Worm (Caenorhabditis elegans) whole organism, early embryonic: ENCODE data around the gene F38E11.6.
A peak's percentile ranks its signal among the peaks of the same experiment; 100 is the strongest.

Experiments used
- B0310.2 ChIP-seq: sonication (generic microtip); optimal IDR thresholded peaks from 2 replicates; lab custom pipeline; 2016; ENCODE audit warnings: mild to moderate bottlenecking, missing genetic modification characterization, missing compliant biosample characterization
- F13C5.2 ChIP-seq: sonication (generic microtip); optimal IDR thresholded peaks from 2 replicates; lab custom pipeline; 2017; ENCODE audit warnings: mild to moderate bottlenecking, missing genetic modification characterization, inconsistent platforms, missing compliant biosample characterization
- aly-1 ChIP-seq: sonication (generic microtip); optimal IDR thresholded peaks from 2 replicates; lab custom pipeline; 2016; ENCODE audit warnings: missing genetic modification characterization, missing compliant biosample characterization
- ama-1 ChIP-seq: fragments of 150-350 bp; optimal IDR thresholded peaks from 2 replicates; lab custom pipeline; 2014
- ceh-13 ChIP-seq: fragments of 200-800 bp; sonication (Bioruptor generic); optimal IDR thresholded peaks from 2 replicates; lab custom pipeline; 2018; ENCODE audit warnings: mild to moderate bottlenecking, missing genetic modification characterization, missing compliant biosample characterization
- ceh-36 ChIP-seq: sonication (generic microtip); optimal IDR thresholded peaks from 2 replicates; lab custom pipeline; 2016; ENCODE audit warnings: missing genetic modification characterization, inconsistent platforms, missing compliant biosample characterization
- ets-7 ChIP-seq: sonication (generic microtip); optimal IDR thresholded peaks from 2 replicates; lab custom pipeline; 2016; ENCODE audit warnings: missing genotype, missing genetic modification characterization, missing compliant biosample characterization
- flt-1 ChIP-seq: fragments of 200-800 bp; sonication (Bioruptor generic); IDR thresholded peaks from 2 replicates; pipeline ENCODE4 v1.3.6; 2022; ENCODE audit warnings: missing genetic modification characterization, missing compliant biosample characterization
- hmbx-1 ChIP-seq: sonication (generic microtip); optimal IDR thresholded peaks from 2 replicates; lab custom pipeline; 2016; ENCODE audit warnings: mild to moderate bottlenecking, missing genetic modification characterization, missing compliant biosample characterization
- hmg-4 ChIP-seq: fragments of 200-800 bp; sonication (Bioruptor generic); optimal IDR thresholded peaks from 2 replicates; lab custom pipeline; 2018; ENCODE audit warnings: mild to moderate bottlenecking, missing genetic modification characterization, missing compliant biosample characterization
- hnd-1 ChIP-seq: sonication (generic microtip); optimal IDR thresholded peaks from 2 replicates; lab custom pipeline; 2016; ENCODE audit warnings: missing genetic modification characterization, missing compliant biosample characterization
- pes-1 ChIP-seq: fragments of 200-800 bp; sonication (Bioruptor generic); IDR thresholded peaks from 2 replicates; pipeline ENCODE4 v1.3.6; 2022; ENCODE audit warnings: missing genetic modification reagents, missing genetic modification characterization, missing compliant biosample characterization
- scrt-1 ChIP-seq: fragments of 200-800 bp; sonication (Bioruptor generic); IDR thresholded peaks from 2 replicates; pipeline ENCODE4 v1.3.6; 2022; ENCODE audit warnings: missing genetic modification characterization, missing compliant biosample characterization
- sea-1 ChIP-seq: fragments of 200-800 bp; sonication (Bioruptor generic); conservative IDR thresholded peaks from 2 replicates; pipeline ENCODE4 v1.3.6; 2022; ENCODE audit warnings: missing genetic modification characterization, missing compliant biosample characterization
- tbx-11 ChIP-seq: fragments of 200-800 bp; sonication (Bioruptor generic); IDR thresholded peaks from 2 replicates; pipeline ENCODE4 v1.3.6; 2022; ENCODE audit warnings: missing genetic modification characterization, missing compliant biosample characterization
- tbx-37 ChIP-seq: fragments of 200-800 bp; sonication (Bioruptor generic); conservative IDR thresholded peaks from 2 replicates; pipeline ENCODE4 v1.3.6; 2022; ENCODE audit warnings: missing genetic modification reagents, missing genetic modification characterization, missing compliant biosample characterization
- tra-4 ChIP-seq: sonication (generic microtip); optimal IDR thresholded peaks from 2 replicates; lab custom pipeline; 2017; ENCODE audit warnings: missing genetic modification characterization, missing compliant biosample characterization

F38E11.6 gene

ce11 chrIV:9442106-9442532, 25.2 kb downstream of the F38E11.6 start:
- TF ChIP-seq tbx-11 (GFP tag; lab: Robert Waterston, UW) (no peak), ceh-13 (no peak), hnd-1 (tag; lab: Kevin White, UChicago) (no peak), pes-1 (GFP tag; lab: Robert Waterston, UW) (no peak), tbx-37 (GFP tag; lab: Robert Waterston, UW) (no peak), flt-1 (no peak), aly-1 (tag; lab: Kevin White, UChicago) (no peak), tra-4 (tag; lab: Kevin White, UChicago) (no peak), ama-1 (no peak), F13C5.2 (tag; lab: Kevin White, UChicago) (no peak), hmg-4 (no peak), ets-7 (tag; lab: Kevin White, UChicago) (no peak), scrt-1 (no peak), ceh-36 (tag; lab: Kevin White, UChicago) (no peak), B0310.2 (tag; lab: Kevin White, UChicago) (no peak)

- TF ChIP-seq hmg-4, result no peak
- no peak for TF ChIP-seq ceh-36 (tag; lab: Kevin White, UChicago)
- no peak for TF ChIP-seq hnd-1 (tag; lab: Kevin White, UChicago)
- TF ChIP-seq ets-7 (tag; lab: Kevin White, UChicago), result no peak
- TF ChIP-seq flt-1, result no peak
- TF ChIP-seq ceh-13, result no peak
- no peak for TF ChIP-seq F13C5.2 (tag; lab: Kevin White, UChicago)
- no peak for TF ChIP-seq tra-4 (tag; lab: Kevin White, UChicago)
- no peak for TF ChIP-seq ama-1
Observed at ce11 chrIV:9441391-9441790, 25.9 kb downstream of the F38E11.6 start.

- TF ChIP-seq F13C5.2 (tag; lab: Kevin White, UChicago) (no peak), sea-1 (GFP tag; lab: Robert Waterston, UW) (no peak), aly-1 (tag; lab: Kevin White, UChicago) (peak; percentile 18), pes-1 (GFP tag; lab: Robert Waterston, UW) (no peak), ets-7 (tag; lab: Kevin White, UChicago) (no peak), hnd-1 (tag; lab: Kevin White, UChicago) (no peak), flt-1 (no peak)
Observed at ce11 chrIV:9440880-9441336, 26.4 kb downstream of the F38E11.6 start, which contains the start of gene idh-1. TSS of gene idh-1 (minus strand) at chrIV:9441107.

- TF ChIP-seq ets-7 (tag; lab: Kevin White, UChicago) (no peak), hmbx-1 (tag; lab: Kevin White, UChicago) (no peak), scrt-1 (no peak), F13C5.2 (tag; lab: Kevin White, UChicago) (no peak)
Observed at ce11 chrIV:9438753-9439152, 28.6 kb downstream of the F38E11.6 start.

- TF ChIP-seq B0310.2 (tag; lab: Kevin White, UChicago) (no peak), tbx-37 (GFP tag; lab: Robert Waterston, UW) (no peak), ceh-36 (tag; lab: Kevin White, UChicago) (no peak), ceh-13 (no peak), F13C5.2 (tag; lab: Kevin White, UChicago) (no peak), hmg-4 (no peak), hnd-1 (tag; lab: Kevin White, UChicago) (no peak), aly-1 (tag; lab: Kevin White, UChicago) (no peak), tbx-11 (GFP tag; lab: Robert Waterston, UW) (no peak)
Observed at ce11 chrIV:9432327-9432726, 35.0 kb downstream of the F38E11.6 start.

- TF ChIP-seq tbx-11 (GFP tag; lab: Robert Waterston, UW), result no peak
- no peak for TF ChIP-seq ceh-36 (tag; lab: Kevin White, UChicago)
- TF ChIP-seq ceh-13, result no peak
- no peak for TF ChIP-seq flt-1
Observed at ce11 chrIV:9427959-9428358, 39.4 kb downstream of the F38E11.6 start, which contains the start of gene F59B8.1. TSS of gene F59B8.1 (plus strand) at chrIV:9428259.

ce11 chrIV:9423095-9423494, 44.2 kb downstream of the F38E11.6 start, which contains the start of gene srxa-2:
TSS of gene srxa-2 (plus strand) at chrIV:9423395.
- TF ChIP-seq hnd-1 (tag; lab: Kevin White, UChicago) (no peak), flt-1 (no peak), tbx-37 (GFP tag; lab: Robert Waterston, UW) (no peak), pes-1 (GFP tag; lab: Robert Waterston, UW) (no peak), hmg-4 (no peak), ceh-36 (tag; lab: Kevin White, UChicago) (no peak), hmbx-1 (tag; lab: Kevin White, UChicago) (no peak), scrt-1 (no peak), ets-7 (tag; lab: Kevin White, UChicago) (no peak)

- TF ChIP-seq ama-1 (no peak), tbx-11 (GFP tag; lab: Robert Waterston, UW) (no peak), hmbx-1 (tag; lab: Kevin White, UChicago) (no peak), ets-7 (tag; lab: Kevin White, UChicago) (no peak), aly-1 (tag; lab: Kevin White, UChicago) (no peak), pes-1 (GFP tag; lab: Robert Waterston, UW) (no peak)
Observed at ce11 chrIV:9422408-9422807, 44.9 kb downstream of the F38E11.6 start, which contains the start of gene F56D5.9. TSS of gene F56D5.9 (minus strand) at chrIV:9422508.
